Worm (Caenorhabditis elegans) whole organism, L4/young adult: ENCODE measurements around the gene W05H9.4.

ENCODE experiments used
- W03F9.2 ChIP-seq: fragments of 150-350 bp; optimal IDR thresholded peaks from 2 replicates; lab custom pipeline; 2014; ENCODE audit warnings: missing biosample characterization, missing genetic modification characterization
- dao-5 ChIP-seq: sonication (generic microtip); optimal IDR thresholded peaks from 2 replicates; lab custom pipeline; 2016; ENCODE audit warnings: missing genotype, missing genetic modification characterization, moderate library complexity, missing compliant biosample characterization
- him-1 ChIP-seq: sonication (generic microtip); optimal IDR thresholded peaks from 2 replicates; lab custom pipeline; 2016; ENCODE audit warnings: missing genotype, missing genetic modification reagents, missing genetic modification characterization, missing compliant biosample characterization

W05H9.4 gene

DNA sequence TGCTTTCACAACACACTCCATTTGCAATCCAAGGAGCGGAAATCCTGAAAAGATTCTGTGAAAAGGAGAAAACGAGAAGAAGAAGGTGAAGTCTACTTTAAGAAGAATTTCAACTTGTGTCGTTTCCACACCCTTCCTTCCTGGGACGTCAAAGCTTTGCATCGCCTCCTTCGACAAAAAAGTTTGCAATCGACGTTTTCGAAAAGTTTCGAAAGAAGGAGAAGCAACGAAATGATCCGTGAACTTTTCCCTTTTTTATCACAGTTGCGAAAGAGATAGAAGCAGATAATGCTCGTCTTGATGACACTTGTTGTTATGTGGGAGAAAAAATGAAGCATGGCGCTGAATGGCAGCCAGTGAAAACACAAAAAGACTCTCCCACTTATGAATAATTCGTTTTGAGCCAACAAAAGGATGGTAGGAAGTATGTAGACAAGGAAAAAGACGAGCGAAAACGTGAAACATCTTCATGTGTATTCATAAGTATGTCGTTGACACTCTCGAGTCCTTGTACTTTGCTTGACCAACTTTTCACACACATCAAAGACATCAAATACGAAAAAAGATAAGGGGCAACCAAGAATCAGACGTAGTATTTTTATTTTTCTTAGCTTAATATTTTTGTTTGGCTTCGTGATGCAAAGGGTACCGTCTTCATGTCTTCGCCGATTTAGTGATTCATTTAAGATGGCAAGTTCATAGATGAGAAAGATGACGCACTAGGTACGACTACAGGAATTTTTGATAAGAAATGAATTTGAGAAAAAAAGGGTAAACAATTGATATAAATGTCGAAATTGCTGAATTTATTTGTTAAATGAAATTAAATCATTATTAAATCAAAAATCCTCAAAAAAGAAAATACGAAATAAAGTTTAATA is 14.4 kb upstream of the W05H9.4 start:
- no peak for TF ChIP-seq him-1 (tag; lab: Kevin White, UChicago)
- no peak for TF ChIP-seq W03F9.2 (tag; lab: Kevin White, UChicago)
- no peak for TF ChIP-seq dao-5 (tag; lab: Kevin White, UChicago)

DNA sequence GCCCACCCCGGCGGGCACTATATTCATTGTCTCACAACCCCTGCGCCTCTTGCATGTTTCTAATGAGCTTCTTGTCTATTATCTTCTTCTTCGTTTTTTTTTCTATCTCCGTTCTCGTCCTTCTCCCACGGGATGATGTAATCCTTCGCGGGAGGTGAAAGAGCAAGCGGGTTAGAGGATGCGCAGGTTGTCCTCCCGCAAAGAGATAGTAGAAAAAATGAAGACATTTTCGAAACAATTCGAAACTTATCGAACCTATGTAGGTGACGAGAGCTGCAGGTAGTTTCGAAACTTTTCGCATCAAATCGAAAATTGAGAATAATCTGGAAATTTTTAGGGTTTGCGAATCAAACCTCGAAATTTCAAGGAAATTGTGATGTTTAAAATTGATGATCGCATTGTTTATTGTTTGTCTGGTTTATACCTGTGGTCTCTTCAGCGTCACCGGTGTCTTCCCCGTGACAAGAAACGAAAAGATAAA is 13.1 kb upstream of the W05H9.4 start:
- TF ChIP-seq W03F9.2 (tag; lab: Kevin White, UChicago) (no peak), him-1 (tag; lab: Kevin White, UChicago) (no peak), dao-5 (tag; lab: Kevin White, UChicago) (no peak)

DNA sequence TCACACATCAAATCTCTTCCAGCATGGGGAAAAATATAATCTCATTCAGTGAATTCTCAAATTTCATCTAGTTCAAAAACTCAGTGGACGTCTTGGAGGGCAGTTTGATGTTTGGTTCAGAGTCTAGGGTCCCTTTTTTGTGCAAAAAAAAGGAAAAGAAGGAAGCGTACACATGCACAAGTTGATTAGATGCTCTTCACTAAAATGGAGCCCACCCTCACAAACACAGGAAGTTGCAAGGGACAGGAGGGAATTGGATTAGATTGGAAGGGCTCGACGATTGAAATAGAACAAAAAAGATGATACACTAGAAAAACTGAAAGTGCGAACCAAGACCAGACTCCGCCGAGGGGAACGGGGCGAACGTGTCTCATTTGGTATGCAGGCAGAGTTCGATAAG is 12.6 kb upstream of the W05H9.4 start:
- TF ChIP-seq dao-5 (tag; lab: Kevin White, UChicago) = no peak
- TF ChIP-seq W03F9.2 (tag; lab: Kevin White, UChicago) = no peak
- TF ChIP-seq him-1 (tag; lab: Kevin White, UChicago) = no peak

DNA sequence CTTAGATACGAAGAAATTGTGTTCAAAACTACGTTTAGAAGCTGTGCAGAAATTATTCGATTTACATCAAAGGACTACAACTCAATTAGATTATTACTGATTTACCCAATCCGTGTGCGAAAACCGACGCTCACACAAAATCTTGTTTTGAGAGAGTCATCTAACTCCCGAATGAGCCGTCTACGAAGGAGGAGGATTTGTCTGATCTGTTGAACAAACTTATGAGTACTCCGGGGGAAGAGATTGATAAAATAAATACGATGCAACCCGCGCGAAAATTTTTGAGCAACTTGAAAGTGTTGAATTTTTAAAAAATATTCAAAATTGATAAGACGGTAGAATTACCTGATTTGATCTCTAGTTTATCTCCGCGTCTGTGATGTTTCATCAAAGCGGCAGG is 12.1 kb upstream of the W05H9.4 start:
- TF ChIP-seq dao-5 (tag; lab: Kevin White, UChicago) (no peak), him-1 (tag; lab: Kevin White, UChicago) (no peak), W03F9.2 (tag; lab: Kevin White, UChicago) (no peak)

DNA sequence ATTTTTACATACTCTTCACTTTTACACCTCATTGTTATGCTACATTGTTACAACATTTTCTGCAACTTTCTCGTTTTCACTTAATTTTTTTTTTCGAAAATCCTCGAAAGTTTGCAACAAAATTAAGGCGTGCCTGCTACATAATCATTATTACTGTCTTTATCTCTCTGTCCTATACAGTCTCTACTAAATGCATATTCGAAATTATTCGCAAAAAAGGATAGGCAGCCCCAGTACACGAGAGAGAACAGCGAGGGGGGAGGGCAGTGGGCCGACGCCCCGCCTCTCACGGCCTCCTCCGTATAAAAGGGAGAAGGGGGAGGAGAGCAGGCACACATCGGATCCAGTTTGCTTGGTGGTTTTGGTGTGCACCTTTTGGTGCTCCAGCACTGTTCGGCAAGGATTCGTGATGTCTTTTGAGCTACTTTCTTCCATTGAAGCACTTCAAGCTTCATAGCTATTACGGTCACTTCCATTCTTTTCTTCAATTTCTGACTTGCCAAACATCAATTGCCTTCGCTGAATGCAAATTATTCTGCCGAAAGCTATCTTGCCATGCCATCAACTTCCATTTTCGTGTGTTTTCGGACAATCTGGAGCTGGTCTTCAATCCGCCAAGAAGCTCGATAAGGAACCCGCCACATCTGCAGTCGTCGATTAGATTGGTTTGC is 11.4 kb upstream of the W05H9.4 start:
- TF ChIP-seq him-1 (tag; lab: Kevin White, UChicago) (peak; percentile 45), W03F9.2 (tag; lab: Kevin White, UChicago) (no peak)

DNA sequence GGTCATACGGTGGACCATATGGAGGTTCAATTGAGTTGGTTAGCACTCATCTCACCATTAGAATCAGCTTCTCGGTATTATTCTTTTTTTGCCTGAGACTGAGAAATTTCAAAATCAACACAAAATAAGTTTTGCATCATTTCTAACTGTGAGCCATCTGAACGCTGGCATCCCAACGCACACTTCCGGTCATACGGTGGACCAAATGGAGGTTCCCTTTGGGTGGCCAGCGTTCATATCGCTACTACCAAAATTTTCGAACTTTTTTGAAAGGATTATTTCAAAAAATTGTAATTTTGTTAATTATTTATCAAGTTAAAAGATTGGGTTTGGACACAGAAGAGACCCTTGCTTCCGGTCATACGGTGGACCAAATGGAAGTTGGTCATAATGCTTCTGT is 10.7 kb upstream of the W05H9.4 start:
- no peak for TF ChIP-seq him-1 (tag; lab: Kevin White, UChicago)
- TF ChIP-seq dao-5 (tag; lab: Kevin White, UChicago) = no peak
- TF ChIP-seq W03F9.2 (tag; lab: Kevin White, UChicago) = no peak

DNA sequence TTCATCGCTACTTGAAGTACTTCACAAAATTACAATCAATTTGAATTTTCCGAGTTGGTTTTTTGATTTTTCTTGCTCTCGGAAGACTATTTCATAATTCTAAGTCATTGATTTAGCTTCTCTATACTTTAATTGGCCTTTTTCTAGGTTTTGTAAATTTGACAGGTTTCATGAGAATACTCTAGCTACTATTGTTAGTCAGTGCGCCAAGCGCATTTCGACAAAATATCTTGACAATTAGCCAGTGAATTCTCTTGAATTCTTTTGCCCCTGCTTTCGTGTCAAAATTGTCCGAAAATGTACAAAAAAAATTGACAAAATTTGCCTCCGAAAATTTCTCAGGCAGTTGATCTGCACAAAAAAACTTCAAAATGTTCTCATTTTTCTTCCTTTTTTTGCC is 10.3 kb upstream of the W05H9.4 start:
- TF ChIP-seq dao-5 (tag; lab: Kevin White, UChicago) (no peak), him-1 (tag; lab: Kevin White, UChicago) (no peak), W03F9.2 (tag; lab: Kevin White, UChicago) (no peak)

DNA sequence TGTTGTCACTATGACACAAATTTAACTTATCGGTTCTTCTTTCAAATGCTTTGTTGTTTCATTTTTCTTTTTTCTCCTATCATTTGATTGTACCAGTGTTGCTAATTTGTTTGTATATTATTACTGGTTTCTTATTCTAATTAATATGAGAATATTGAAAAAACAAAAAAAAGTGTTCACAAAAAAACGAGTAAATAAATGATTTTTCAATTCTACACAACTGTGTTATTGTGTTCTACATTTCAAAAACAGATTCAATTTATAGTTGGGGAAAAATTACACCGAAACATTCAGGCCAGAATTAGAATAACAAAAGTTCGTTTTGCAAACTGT is 9.9 kb upstream of the W05H9.4 start:
- TF ChIP-seq dao-5 (tag; lab: Kevin White, UChicago) (no peak), him-1 (tag; lab: Kevin White, UChicago) (peak; percentile 5), W03F9.2 (tag; lab: Kevin White, UChicago) (no peak)

DNA sequence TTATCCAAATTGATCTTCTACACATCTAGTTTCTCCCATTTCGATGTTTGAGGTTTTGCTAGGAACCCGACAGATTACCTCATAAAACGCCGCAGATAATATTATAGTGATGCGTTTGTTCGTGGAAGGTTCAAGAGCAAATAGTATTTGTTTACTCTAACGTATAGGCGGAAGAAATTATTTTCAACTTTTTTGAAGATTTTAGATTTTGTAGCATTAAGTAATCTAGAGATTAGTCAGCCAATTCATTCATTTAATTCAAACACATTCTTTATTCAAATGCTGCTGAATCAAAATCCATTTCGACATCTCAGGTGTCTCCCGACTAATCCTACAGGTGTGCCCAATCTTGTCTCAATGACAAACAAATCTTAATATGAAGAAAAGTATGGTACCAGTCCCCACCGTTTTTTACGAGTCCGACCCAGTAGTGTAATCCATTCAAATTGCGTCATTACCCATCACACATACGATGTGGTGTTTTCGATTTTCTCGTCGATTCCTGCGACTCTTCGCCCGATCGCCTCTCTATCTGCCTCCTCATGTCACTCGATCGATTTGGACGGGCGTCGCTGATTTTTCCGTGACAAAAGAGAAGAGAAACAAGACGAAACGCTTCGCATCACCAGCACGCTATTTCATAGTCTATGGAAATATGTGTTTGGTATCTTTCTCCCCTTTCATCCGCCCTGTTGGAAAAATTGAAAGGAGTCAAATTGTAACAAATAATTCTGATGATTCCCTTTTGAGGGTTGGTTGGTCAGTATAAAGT is 9.4 kb upstream of the W05H9.4 start:
- TF ChIP-seq dao-5 (tag; lab: Kevin White, UChicago) (no peak), W03F9.2 (tag; lab: Kevin White, UChicago) (peak; percentile 30)

DNA sequence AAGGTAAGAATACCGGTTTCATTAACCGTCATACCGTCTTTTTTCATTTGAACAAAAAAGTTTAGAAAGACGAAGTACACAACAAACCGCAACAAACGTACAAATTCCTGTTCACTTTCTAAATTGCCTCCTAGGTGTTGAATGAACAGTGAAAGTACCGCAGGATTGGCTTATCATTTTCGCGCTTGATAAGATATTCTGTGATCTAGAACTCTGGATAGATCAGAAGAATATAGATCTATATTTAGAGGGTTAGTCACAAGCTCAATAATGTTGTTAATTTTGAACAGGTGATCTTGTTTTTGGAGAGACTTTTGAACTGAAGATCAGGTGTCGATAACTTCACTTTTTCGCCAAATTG is 8.8 kb upstream of the W05H9.4 start:
- TF ChIP-seq dao-5 (tag; lab: Kevin White, UChicago) (no peak), him-1 (tag; lab: Kevin White, UChicago) (no peak), W03F9.2 (tag; lab: Kevin White, UChicago) (no peak)

DNA sequence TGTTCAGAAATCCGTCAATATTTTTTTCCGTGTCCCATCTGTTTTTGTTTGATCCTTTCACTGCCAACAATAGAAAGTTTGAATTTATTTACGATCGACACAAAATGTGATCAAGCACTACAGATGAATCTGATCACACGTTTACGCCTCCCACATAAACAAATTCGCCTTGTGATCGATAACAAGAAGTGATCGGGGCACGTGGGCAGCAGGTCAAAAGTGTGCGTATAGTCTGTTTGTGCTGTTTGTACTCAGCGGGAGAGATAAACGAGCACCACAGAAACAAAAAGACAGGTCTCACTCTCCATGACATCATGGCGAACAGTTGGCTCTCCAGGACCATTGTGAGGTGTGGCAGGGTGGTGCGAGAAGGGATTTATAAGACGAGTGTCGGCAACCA is 7.9 kb upstream of the W05H9.4 start:
- TF ChIP-seq W03F9.2 (tag; lab: Kevin White, UChicago) (no peak), him-1 (tag; lab: Kevin White, UChicago) (no peak), dao-5 (tag; lab: Kevin White, UChicago) (peak; percentile 32)

DNA sequence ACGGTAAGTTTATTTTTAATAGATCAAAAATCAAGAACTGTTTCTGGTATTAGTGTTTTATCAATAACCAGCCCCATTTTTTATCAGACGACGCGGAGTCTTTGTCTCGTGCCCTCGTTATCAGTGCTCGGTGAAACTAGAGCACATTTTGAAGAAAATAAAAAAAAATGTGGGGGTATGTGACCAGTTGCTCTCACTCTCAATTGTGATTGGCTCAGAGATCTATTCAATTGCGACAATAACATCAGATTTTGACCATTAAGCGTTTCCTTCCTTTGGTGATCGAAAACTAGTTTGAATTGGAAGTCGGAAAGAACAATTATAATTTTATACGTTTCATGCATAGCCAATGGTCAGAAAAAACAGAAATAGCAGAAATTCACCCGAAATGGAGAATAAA is 7.0 kb upstream of the W05H9.4 start:
- no peak for TF ChIP-seq dao-5 (tag; lab: Kevin White, UChicago)
- TF ChIP-seq W03F9.2 (tag; lab: Kevin White, UChicago) = no peak
- TF ChIP-seq him-1 (tag; lab: Kevin White, UChicago) = no peak

DNA sequence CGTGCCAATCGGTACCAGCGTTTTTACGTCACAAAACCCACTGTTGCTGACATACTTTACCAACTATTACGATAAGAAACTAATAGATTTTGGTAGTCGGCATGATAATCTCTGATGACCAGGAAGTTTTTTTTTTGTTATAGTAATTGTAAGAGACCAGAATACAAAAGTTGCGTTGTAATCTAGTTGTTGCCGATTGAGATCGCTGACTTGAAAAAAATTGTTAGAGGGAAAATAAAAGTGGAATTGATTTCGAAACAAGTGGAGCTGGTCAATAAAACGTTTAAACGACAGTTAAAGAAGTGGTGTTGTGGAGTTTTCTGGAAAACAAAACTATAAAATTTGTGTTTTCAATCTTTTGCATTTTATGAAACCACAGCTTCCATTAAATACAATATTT is 6.5 kb upstream of the W05H9.4 start:
- TF ChIP-seq W03F9.2 (tag; lab: Kevin White, UChicago) (no peak), him-1 (tag; lab: Kevin White, UChicago) (no peak), dao-5 (tag; lab: Kevin White, UChicago) (no peak)
